Worm (Caenorhabditis elegans) whole organism, mixed stage, embryonic: ENCODE measurements around the gene ndx-6.

Source experiments
- M03D4.4 ChIP-seq: sonication (generic microtip); optimal IDR thresholded peaks from 2 replicates; lab custom pipeline; 2017; ENCODE audit warnings: mild to moderate bottlenecking, missing genetic modification characterization, missing compliant biosample characterization
- bed-3 ChIP-seq: fragments of 200-800 bp; sonication (Bioruptor generic); optimal IDR thresholded peaks from 3 replicates; lab custom pipeline; 2018; ENCODE audit warnings: mild to moderate bottlenecking, missing genetic modification characterization, moderate library complexity, missing compliant biosample characterization
- blmp-1 ChIP-seq: fragments of 150-350 bp; optimal IDR thresholded peaks from 2 replicates; lab custom pipeline; 2014; ENCODE audit warnings: missing biosample characterization, missing genetic modification characterization
- ceh-39 ChIP-seq: fragments of 150-350 bp; optimal IDR thresholded peaks from 2 replicates; lab custom pipeline; 2014; ENCODE audit warnings: missing biosample characterization, missing genetic modification characterization
- ceh-43 ChIP-seq: fragments of 200-800 bp; sonication (Bioruptor generic); optimal IDR thresholded peaks from 2 replicates; lab custom pipeline; 2018; ENCODE audit warnings: mild to moderate bottlenecking, missing genetic modification characterization, moderate library complexity, missing compliant biosample characterization
- ceh-83 ChIP-seq: fragments of 200-800 bp; sonication (Bioruptor generic); optimal IDR thresholded peaks from 2 replicates; lab custom pipeline; 2018; ENCODE audit warnings: mild to moderate bottlenecking, missing genetic modification characterization, missing compliant biosample characterization
- ces-1 ChIP-seq: fragments of 150-350 bp; optimal IDR thresholded peaks from 2 replicates; lab custom pipeline; 2014; ENCODE audit warnings: missing biosample characterization, missing genetic modification reagents, missing genetic modification characterization
- cnd-1 ChIP-seq: fragments of 200-800 bp; sonication (Bioruptor generic); optimal IDR thresholded peaks from 2 replicates; lab custom pipeline; 2018; ENCODE audit warnings: mild to moderate bottlenecking, missing genetic modification characterization, missing compliant biosample characterization
- drap-1 ChIP-seq: fragments of 200-800 bp; sonication (Bioruptor generic); optimal IDR thresholded peaks from 3 replicates; lab custom pipeline; 2018; ENCODE audit warnings: mild to moderate bottlenecking, missing genetic modification characterization, missing compliant biosample characterization
- elt-1 ChIP-seq: sonication (generic microtip); optimal IDR thresholded peaks from 2 replicates; lab custom pipeline; 2017; ENCODE audit warnings: missing genetic modification characterization, mild to moderate bottlenecking, missing compliant biosample characterization, antibody characterized with exemption, moderate library complexity, borderline replicate concordance; ENCODE audit not compliant: insufficient read depth
- elt-3 ChIP-seq: fragments of 150-350 bp; optimal IDR thresholded peaks from 2 replicates; lab custom pipeline; 2014; ENCODE audit warnings: missing biosample characterization, missing genetic modification characterization
- flh-1 ChIP-seq: fragments of 200-800 bp; sonication (Bioruptor generic); optimal IDR thresholded peaks from 2 replicates; lab custom pipeline; 2018; ENCODE audit warnings: mild to moderate bottlenecking, missing genetic modification characterization, moderate library complexity, missing compliant biosample characterization
- ham-2 ChIP-seq: fragments of 200-800 bp; sonication (Bioruptor generic); optimal IDR thresholded peaks from 2 replicates; lab custom pipeline; 2018; ENCODE audit warnings: mild to moderate bottlenecking, missing genetic modification characterization, missing compliant biosample characterization
- hlh-1 ChIP-seq: fragments of 150-350 bp; optimal IDR thresholded peaks from 2 replicates; lab custom pipeline; 2014; ENCODE audit warnings: missing biosample characterization, missing genetic modification reagents, missing genetic modification characterization
- lin-13 ChIP-seq: fragments of 150-350 bp; optimal IDR thresholded peaks from 2 replicates; lab custom pipeline; 2014; ENCODE audit warnings: missing biosample characterization, missing genetic modification characterization
- lin-32 ChIP-seq: fragments of 200-800 bp; sonication (Bioruptor generic); optimal IDR thresholded peaks from 2 replicates; lab custom pipeline; 2018; ENCODE audit warnings: mild to moderate bottlenecking, missing genetic modification characterization, missing compliant biosample characterization
- lsy-2 ChIP-seq: fragments of 150-350 bp; optimal IDR thresholded peaks from 2 replicates; lab custom pipeline; 2014; ENCODE audit warnings: missing biosample characterization, missing genetic modification characterization
- mab-5 ChIP-seq: fragments of 150-350 bp; optimal IDR thresholded peaks from 2 replicates; lab custom pipeline; 2014; ENCODE audit warnings: missing biosample characterization, missing genetic modification characterization
- mep-1 ChIP-seq: fragments of 150-350 bp; optimal IDR thresholded peaks from 2 replicates; lab custom pipeline; 2017; ENCODE audit warnings: missing biosample characterization, missing genetic modification reagents, missing genetic modification characterization, inconsistent platforms
- mls-2 ChIP-seq: sonication (generic microtip); optimal IDR thresholded peaks from 2 replicates; lab custom pipeline; 2016; ENCODE audit warnings: mild to moderate bottlenecking, missing genetic modification characterization, moderate library complexity, missing compliant biosample characterization
- nhr-12 ChIP-seq: fragments of 150-350 bp; optimal IDR thresholded peaks from 2 replicates; lab custom pipeline; 2014; ENCODE audit warnings: missing biosample characterization, missing genetic modification characterization
- nhr-2 ChIP-seq: fragments of 150-350 bp; optimal IDR thresholded peaks from 2 replicates; lab custom pipeline; 2014; ENCODE audit warnings: missing biosample characterization, missing genetic modification characterization
- nhr-237 ChIP-seq: fragments of 150-350 bp; optimal IDR thresholded peaks from 2 replicates; lab custom pipeline; 2014; ENCODE audit warnings: missing biosample characterization, missing genetic modification characterization
- nhr-28 ChIP-seq: fragments of 150-350 bp; optimal IDR thresholded peaks from 2 replicates; lab custom pipeline; 2014; ENCODE audit warnings: missing biosample characterization, missing genetic modification characterization
- nhr-76 ChIP-seq: sonication (generic microtip); optimal IDR thresholded peaks from 2 replicates; lab custom pipeline; 2017; ENCODE audit warnings: missing biosample characterization, missing genetic modification characterization
- pha-4 ChIP-seq: fragments of 150-350 bp; optimal IDR thresholded peaks from 2 replicates; lab custom pipeline; 2018; ENCODE audit warnings: missing biosample characterization, missing genetic modification reagents, missing genetic modification characterization
- sem-2 ChIP-seq: fragments of 200-800 bp; sonication (Bioruptor generic); optimal IDR thresholded peaks from 2 replicates; lab custom pipeline; 2018; ENCODE audit warnings: mild to moderate bottlenecking, missing genetic modification characterization, missing compliant biosample characterization
- snpc-4 ChIP-seq: fragments of 150-350 bp; optimal IDR thresholded peaks from 2 replicates; lab custom pipeline; 2014; ENCODE audit warnings: missing biosample characterization, missing genetic modification characterization
- sptf-1 ChIP-seq: sonication (generic microtip); optimal IDR thresholded peaks from 2 replicates; lab custom pipeline; 2017; ENCODE audit warnings: mild to moderate bottlenecking, missing genetic modification characterization, moderate library complexity, missing compliant biosample characterization
- tbx-8 ChIP-seq: fragments of 200-800 bp; sonication (Bioruptor generic); optimal IDR thresholded peaks from 2 replicates; lab custom pipeline; 2018; ENCODE audit warnings: mild to moderate bottlenecking, missing genetic modification characterization, moderate library complexity, missing compliant biosample characterization
- unc-120 ChIP-seq: sonication (generic microtip); optimal IDR thresholded peaks from 2 replicates; lab custom pipeline; 2017; ENCODE audit warnings: missing genetic modification characterization, missing compliant biosample characterization; ENCODE audit not compliant: poor library complexity, severe bottlenecking
- unc-39 ChIP-seq: fragments of 150-350 bp; optimal IDR thresholded peaks from 2 replicates; lab custom pipeline; 2014; ENCODE audit warnings: missing biosample characterization, missing genetic modification characterization
- unc-62 ChIP-seq: fragments of 150-350 bp; optimal IDR thresholded peaks from 2 replicates; lab custom pipeline; 2014; ENCODE audit warnings: missing biosample characterization, missing genetic modification reagents, missing genetic modification characterization
- zip-8 ChIP-seq: fragments of 150-350 bp; optimal IDR thresholded peaks from 2 replicates; lab custom pipeline; 2014; ENCODE audit warnings: missing biosample characterization, missing genetic modification characterization
- ztf-11 ChIP-seq: fragments of 150-350 bp; optimal IDR thresholded peaks from 2 replicates; lab custom pipeline; 2014; ENCODE audit warnings: missing biosample characterization, missing genetic modification characterization

The ndx-6 gene

DNA sequence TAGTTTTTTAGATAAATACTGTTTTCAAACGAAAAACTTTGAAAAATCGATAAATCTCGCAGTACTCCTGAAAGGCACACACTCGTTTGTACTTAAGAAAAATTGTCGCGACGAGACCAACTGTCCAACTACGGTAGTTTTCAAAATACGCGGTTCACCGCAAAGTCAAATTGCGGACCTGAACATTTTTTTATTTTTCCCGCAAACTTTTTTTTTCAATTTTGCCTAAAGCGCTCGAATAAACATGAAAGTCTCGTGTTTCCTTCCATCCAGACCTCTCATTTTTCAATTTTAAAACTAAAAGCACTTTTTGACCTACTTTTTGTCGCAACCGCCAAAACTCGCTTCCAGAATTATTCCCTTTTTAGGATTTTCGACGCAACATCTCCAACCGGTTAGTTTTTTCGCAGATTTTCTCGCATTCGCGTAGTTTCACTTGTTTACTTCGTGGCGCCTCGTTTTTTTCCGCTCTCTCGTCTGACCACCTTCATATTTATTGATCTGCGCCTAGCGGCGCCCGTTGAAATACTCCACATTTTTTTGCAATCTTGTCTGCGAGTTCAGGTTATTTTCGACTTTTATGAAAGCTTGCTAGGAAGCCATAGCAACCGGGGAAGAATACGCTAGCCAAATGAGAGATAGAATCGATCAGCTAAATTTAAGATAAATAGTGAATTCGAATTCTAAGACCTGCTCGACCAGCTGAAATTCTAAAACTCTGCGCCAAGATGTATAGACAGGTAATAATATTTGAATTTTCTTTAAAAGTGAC is 12.0 kb downstream of the ndx-6 start, which contains the start of gene prdx-2:
Gene prdx-2 (plus strand): TSS at position 729 of the 772 bp plus-strand sequence.
- TF ChIP-seq lsy-2 (tag; lab: Kevin White, UChicago), result peak; percentile 70
- no peak for TF ChIP-seq pha-4 (tag; lab: Kevin White, UChicago)
- TF ChIP-seq zip-8 (tag; lab: Kevin White, UChicago), result no peak

DNA sequence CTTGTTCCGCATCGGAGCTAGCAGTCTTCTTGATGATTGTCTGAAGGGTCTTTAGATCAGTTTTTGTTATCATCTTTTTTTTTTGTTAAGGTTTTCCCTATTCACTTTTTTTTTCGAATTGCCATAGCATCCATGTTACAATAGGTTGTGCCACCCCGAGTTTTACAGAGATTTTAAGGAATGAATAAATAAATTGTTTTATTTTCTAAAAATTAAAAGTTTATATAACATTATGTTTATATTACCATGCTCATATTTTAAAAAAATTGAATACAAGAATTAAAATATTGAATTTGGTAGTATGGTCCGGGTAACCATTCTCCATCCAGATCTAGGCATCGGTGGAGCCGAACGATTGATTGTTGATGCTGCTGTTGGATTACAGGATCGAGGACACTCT is 14.7 kb downstream of the ndx-6 start, which contains the start of gene algn-2:
Gene algn-2 (plus strand): TSS at position 301 of the 400 bp plus-strand sequence.
- TF ChIP-seq mls-2 (tag; lab: Kevin White, UChicago) (no peak), lsy-2 (tag; lab: Kevin White, UChicago) (no peak), nhr-28 (tag; lab: Kevin White, UChicago) (no peak), ceh-83 (GFP tag; lab: Kevin White, UChicago) (no peak)

DNA sequence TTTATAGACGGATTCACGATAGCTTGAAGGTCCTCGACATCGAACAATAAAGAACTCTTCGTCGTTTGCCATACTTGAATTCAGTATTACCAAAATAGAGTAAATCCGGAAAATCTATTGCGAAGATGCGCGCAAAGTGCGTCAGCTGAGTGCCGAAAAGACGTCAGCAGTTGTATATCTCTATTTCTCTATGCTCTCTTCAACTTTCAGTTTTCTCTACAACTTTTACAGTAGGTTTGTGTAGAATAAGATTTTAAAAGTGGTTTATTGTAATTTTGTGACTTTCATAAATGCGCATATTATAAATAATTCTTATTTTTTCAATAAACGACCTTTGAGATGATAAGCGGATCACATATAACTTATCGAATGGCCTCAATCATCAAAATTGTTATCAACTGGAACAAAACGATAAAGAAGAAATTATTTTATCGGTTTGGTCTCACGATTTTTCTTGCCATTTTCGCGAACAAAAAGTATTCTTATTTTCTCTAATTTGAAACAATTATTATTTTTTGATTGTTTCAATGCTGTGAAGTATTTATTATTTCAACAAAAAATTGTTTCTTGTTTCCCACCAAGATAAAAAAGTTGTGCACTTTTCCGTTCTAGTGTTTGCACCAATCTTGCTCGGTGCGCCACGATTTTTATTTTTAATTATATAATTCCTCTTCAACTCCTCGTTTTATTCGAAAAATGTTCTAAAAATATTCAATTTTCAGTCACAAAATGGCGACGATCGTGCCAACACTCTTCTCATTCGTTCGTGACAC is 16.2 kb downstream of the ndx-6 start, which contains the start of the genes agt-2 and F09E5.3:
Gene agt-2 (minus strand): TSS at position 553 of the 773 bp plus-strand sequence.
Gene F09E5.3 (plus strand): TSS at position 723 of the 773 bp plus-strand sequence.
- TF ChIP-seq lin-32 (GFP tag; lab: Kevin White, UChicago), result no peak
- peak; percentile 47 for TF ChIP-seq ceh-83 (GFP tag; lab: Kevin White, UChicago)
- TF ChIP-seq lsy-2 (tag; lab: Kevin White, UChicago), result peak; percentile 89
- TF ChIP-seq ces-1 (GFP tag; lab: Kevin White, UChicago), result peak; percentile 74
- peak; percentile 37 for TF ChIP-seq hlh-1 (tag; lab: Kevin White, UChicago)
- no peak for TF ChIP-seq flh-1
- TF ChIP-seq elt-1 (tag; lab: Kevin White, UChicago), result no peak
- peak; percentile 53 for TF ChIP-seq drap-1 (GFP tag; lab: Kevin White, UChicago)
- no peak for TF ChIP-seq nhr-76 (tag; lab: Kevin White, UChicago)
- TF ChIP-seq zip-8 (tag; lab: Kevin White, UChicago), result no peak
- no peak for TF ChIP-seq mab-5 (tag; lab: Kevin White, UChicago)
- TF ChIP-seq unc-62 (GFP tag; lab: Kevin White, UChicago), result peak; percentile 26
- TF ChIP-seq ztf-11 (tag; lab: Kevin White, UChicago), result peak; percentile 53
- TF ChIP-seq nhr-237 (tag; lab: Kevin White, UChicago), result peak; percentile 77
- no peak for TF ChIP-seq snpc-4
- TF ChIP-seq sem-2, result no peak
- TF ChIP-seq unc-120 (tag; lab: Kevin White, UChicago), result no peak
- TF ChIP-seq nhr-2 (tag; lab: Kevin White, UChicago), result peak; percentile 13
- TF ChIP-seq ceh-43 (GFP tag; lab: Kevin White, UChicago), result no peak
- TF ChIP-seq mls-2 (tag; lab: Kevin White, UChicago), result peak; percentile 17
- TF ChIP-seq lin-13 (tag; lab: Kevin White, UChicago), result peak; percentile 90
- TF ChIP-seq nhr-12 (tag; lab: Kevin White, UChicago), result no peak
- peak; percentile 9 for TF ChIP-seq M03D4.4 (tag; lab: Kevin White, UChicago)
- TF ChIP-seq ham-2 (GFP tag; lab: Kevin White, UChicago), result no peak
- peak; percentile 71 for TF ChIP-seq sptf-1 (tag; lab: Kevin White, UChicago)
- TF ChIP-seq nhr-28 (tag; lab: Kevin White, UChicago), result no peak
- TF ChIP-seq pha-4 (tag; lab: Kevin White, UChicago), result peak; percentile 95
- peak; percentile 3 for TF ChIP-seq blmp-1 (tag; lab: Kevin White, UChicago)
- no peak for TF ChIP-seq unc-39 (tag; lab: Kevin White, UChicago)
- TF ChIP-seq mep-1 (tag; lab: Kevin White, UChicago), result peak; percentile 90
- TF ChIP-seq cnd-1 (tag; lab: Kevin White, UChicago), result peak; percentile 36
- TF ChIP-seq elt-3 (tag; lab: Kevin White, UChicago), result no peak
- no peak for TF ChIP-seq bed-3
- TF ChIP-seq tbx-8 (GFP tag; lab: Kevin White, UChicago), result no peak
- TF ChIP-seq ceh-39 (tag; lab: Kevin White, UChicago), result peak; percentile 68
